Worm (Caenorhabditis elegans) whole organism, L4 larva: ENCODE measurements around the gene Y51B9A.7.

Source experiments
- F26F4.8 ChIP-seq: fragments of 200-800 bp; sonication (Bioruptor generic); conservative IDR thresholded peaks from 2 replicates; pipeline ENCODE4 v1.3.6; 2022; ENCODE audit warnings: missing genetic modification characterization, missing compliant biosample characterization
- F37D6.2 ChIP-seq: sonication (generic microtip); optimal IDR thresholded peaks from 2 replicates; lab custom pipeline; 2016; ENCODE audit warnings: mild to moderate bottlenecking, missing genetic modification characterization, missing compliant biosample characterization
- F44E2.7 ChIP-seq: fragments of 200-800 bp; sonication (Bioruptor generic); IDR thresholded peaks from 2 replicates; pipeline ENCODE4 v2.1.2; 2022; ENCODE audit warnings: missing genetic modification characterization, missing compliant biosample characterization
- T20F7.1 ChIP-seq: fragments of 200-800 bp; sonication (Bioruptor generic); optimal IDR thresholded peaks from 2 replicates; lab custom pipeline; 2018; ENCODE audit warnings: mild to moderate bottlenecking, missing genetic modification characterization, missing compliant biosample characterization
- T26A8.4 ChIP-seq: fragments of 200-800 bp; sonication (Bioruptor generic); IDR thresholded peaks from 2 replicates; pipeline ENCODE4 v1.3.6; 2022; ENCODE audit warnings: missing genetic modification characterization, missing compliant biosample characterization
- Y105C5A.15 ChIP-seq: fragments of 200-800 bp; sonication (Bioruptor generic); IDR thresholded peaks from 2 replicates; pipeline ENCODE4 v1.3.6; 2022; ENCODE audit warnings: missing genetic modification characterization, missing compliant biosample characterization
- Y48G9A.11 ChIP-seq: fragments of 200-800 bp; sonication (Bioruptor generic); IDR thresholded peaks from 2 replicates; pipeline ENCODE4 v1.3.6; 2022; ENCODE audit warnings: missing genetic modification reagents, missing genetic modification characterization, missing compliant biosample characterization
- ceh-20 ChIP-seq: fragments of 200-800 bp; sonication (Bioruptor generic); IDR thresholded peaks from 2 replicates; pipeline ENCODE4 v1.3.6; 2022; ENCODE audit warnings: missing genetic modification reagents, missing genetic modification characterization, missing compliant biosample characterization
- ceh-28 ChIP-seq: fragments of 150-350 bp; optimal IDR thresholded peaks from 2 replicates; lab custom pipeline; 2014; ENCODE audit warnings: missing biosample characterization, missing genetic modification reagents, missing genetic modification characterization
- ceh-82 ChIP-seq: sonication (generic microtip); optimal IDR thresholded peaks from 2 replicates; lab custom pipeline; 2017; ENCODE audit warnings: missing biosample characterization, missing genetic modification characterization
- daf-16 ChIP-seq, 3 experiments: sonication (generic microtip); optimal IDR thresholded peaks; 2 replicates each; lab custom pipeline; 2016 to 2017; ENCODE audit warnings: missing genetic modification characterization in 3 of 3, missing genetic modification reagents in 3 of 3, mild to moderate bottlenecking in 2 of 3, missing compliant biosample characterization in 2 of 3, missing biosample characterization in 1 of 3, moderate library complexity in 1 of 3
- daf-19 ChIP-seq: fragments of 200-800 bp; sonication (Bioruptor generic); conservative IDR thresholded peaks from 2 replicates; pipeline ENCODE4 v1.3.6; 2022; ENCODE audit warnings: missing genetic modification characterization, missing compliant biosample characterization
- dmd-9 ChIP-seq: fragments of 200-800 bp; sonication (Bioruptor generic); IDR thresholded peaks from 2 replicates; pipeline ENCODE4 v1.3.6; 2022; ENCODE audit warnings: missing genetic modification reagents, missing genetic modification characterization, missing compliant biosample characterization
- dpl-1 ChIP-seq: fragments of 150-350 bp; optimal IDR thresholded peaks from 2 replicates; lab custom pipeline; 2014; ENCODE audit warnings: missing biosample characterization, missing genetic modification reagents, missing genetic modification characterization
- duxl-1 ChIP-seq: sonication (generic microtip); optimal IDR thresholded peaks from 2 replicates; lab custom pipeline; 2016; ENCODE audit warnings: mild to moderate bottlenecking, missing genetic modification characterization, moderate library complexity, missing compliant biosample characterization; ENCODE audit not compliant: poor library complexity
- dve-1 ChIP-seq: sonication (generic microtip); optimal IDR thresholded peaks from 2 replicates; lab custom pipeline; 2017; ENCODE audit warnings: antibody characterized with exemption, mild to moderate bottlenecking, missing genetic modification characterization, missing compliant biosample characterization; ENCODE audit not compliant: insufficient read depth
- egl-43 ChIP-seq: fragments of 200-800 bp; sonication (Bioruptor generic); IDR thresholded peaks from 2 replicates; pipeline ENCODE4 v1.3.6; 2022; ENCODE audit warnings: missing genetic modification reagents, missing genetic modification characterization, missing compliant biosample characterization
- hlh-30 ChIP-seq: sonication (generic microtip); optimal IDR thresholded peaks from 2 replicates; lab custom pipeline; 2017; ENCODE audit warnings: antibody characterized with exemption, mild to moderate bottlenecking, missing genetic modification characterization, missing compliant biosample characterization; ENCODE audit not compliant: insufficient read depth
- mdl-1 ChIP-seq, 2 experiments: fragments of 150-350 bp in 1 of 2; sonication (generic microtip) in 1 of 2; optimal IDR thresholded peaks; 2 replicates each; lab custom pipeline; 2014 to 2017; ENCODE audit warnings: missing biosample characterization in 2 of 2, missing genetic modification characterization in 2 of 2
- mxl-3 ChIP-seq: fragments of 200-800 bp; sonication (Bioruptor generic); optimal IDR thresholded peaks from 2 replicates; lab custom pipeline; 2018; ENCODE audit warnings: mild to moderate bottlenecking, missing genetic modification characterization, missing compliant biosample characterization
- nhr-41 ChIP-seq: fragments of 200-800 bp; sonication (Bioruptor generic); IDR thresholded peaks from 2 replicates; pipeline ENCODE4 v1.3.6; 2022; ENCODE audit warnings: missing genetic modification reagents, missing genetic modification characterization, missing compliant biosample characterization
- nhr-48 ChIP-seq: sonication (generic microtip); optimal IDR thresholded peaks from 2 replicates; lab custom pipeline; 2016; ENCODE audit warnings: mild to moderate bottlenecking, missing genetic modification characterization, missing compliant biosample characterization
- php-3 ChIP-seq: fragments of 200-800 bp; sonication (Bioruptor generic); IDR thresholded peaks from 2 replicates; pipeline ENCODE4 v1.3.6; 2022; ENCODE audit warnings: missing genetic modification reagents, missing genetic modification characterization, missing compliant biosample characterization
- snpc-4 ChIP-seq: fragments of 150-350 bp; optimal IDR thresholded peaks from 2 replicates; lab custom pipeline; 2014; ENCODE audit warnings: missing biosample characterization, missing genetic modification characterization
- tag-97 ChIP-seq: fragments of 200-800 bp; sonication (Bioruptor generic); IDR thresholded peaks from 2 replicates; pipeline ENCODE4 v1.3.6; 2022; ENCODE audit warnings: missing genetic modification characterization, missing compliant biosample characterization
- unc-39 ChIP-seq: sonication (generic microtip); optimal IDR thresholded peaks from 2 replicates; lab custom pipeline; 2017; ENCODE audit warnings: missing biosample characterization, missing genetic modification characterization
- unc-62 ChIP-seq, 3 experiments: fragments of 150-350 bp in 1 of 3; sonication (generic microtip); optimal IDR thresholded peaks in 2 of 3; peaks in 1 of 3; 1 replicate in 1 of 3; 2 replicates in 2 of 3; lab custom pipeline; 2014 to 2017; ENCODE audit warnings: missing biosample characterization in 3 of 3, missing genetic modification characterization in 3 of 3, missing genetic modification reagents in 3 of 3, missing genotype in 1 of 3
- zfp-2 ChIP-seq: sonication (generic microtip); optimal IDR thresholded peaks from 2 replicates; lab custom pipeline; 2016; ENCODE audit warnings: mild to moderate bottlenecking, missing genetic modification characterization, missing compliant biosample characterization
- zip-11 ChIP-seq: fragments of 200-800 bp; sonication (Bioruptor generic); IDR thresholded peaks from 2 replicates; pipeline ENCODE4 v1.3.6; 2022; ENCODE audit warnings: missing genetic modification characterization, missing compliant biosample characterization
- ztf-7 ChIP-seq: fragments of 150-350 bp; optimal IDR thresholded peaks from 2 replicates; lab custom pipeline; 2014; ENCODE audit warnings: missing biosample characterization, missing genetic modification characterization

The Y51B9A.7 gene

DNA sequence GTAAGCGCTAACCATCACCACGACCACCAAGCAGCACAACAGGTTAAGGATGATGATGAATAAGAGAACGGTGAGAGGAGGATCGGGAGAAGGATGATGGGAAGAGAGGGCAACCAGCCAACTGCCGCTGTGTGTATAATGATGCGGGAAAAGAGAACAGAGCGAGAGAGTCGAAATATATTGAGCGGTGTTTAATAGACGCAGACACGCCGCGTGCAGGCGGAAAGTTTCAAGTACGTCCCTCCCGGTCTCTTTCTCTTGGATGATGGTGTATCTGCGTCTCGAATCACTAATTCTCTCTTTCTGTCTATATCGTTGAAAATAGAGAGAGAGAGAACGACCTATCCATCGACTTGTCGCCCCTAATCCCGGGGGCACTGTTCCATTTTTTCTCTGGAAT lies 43.1 kb upstream of the Y51B9A.7 start (continued):
- TF ChIP-seq egl-43: peak; percentile 53; the same call in 1 of the 2 replicates
- no peak for TF ChIP-seq tag-97 (GFP tag; lab: Robert Waterston, UW)
- TF ChIP-seq nhr-48 (tag; lab: Kevin White, UChicago): no peak
- peak; percentile 90 for TF ChIP-seq mxl-3 (GFP tag; lab: Kevin White, UChicago)
- TF ChIP-seq duxl-1 (tag; lab: Kevin White, UChicago): no peak
- TF ChIP-seq ceh-82: no peak
- TF ChIP-seq T20F7.1: no peak
- peak; percentile 57 for TF ChIP-seq hlh-30 (tag; lab: Kevin White, UChicago)
- peak in 1 of 2 experiments; percentile 72 for TF ChIP-seq mdl-1 (tag; optimal IDR thresholded peaks at IDR 0.05; lab: Kevin White, UChicago)
- no peak for TF ChIP-seq Y48G9A.11 (GFP tag; lab: Robert Waterston, UW)

DNA sequence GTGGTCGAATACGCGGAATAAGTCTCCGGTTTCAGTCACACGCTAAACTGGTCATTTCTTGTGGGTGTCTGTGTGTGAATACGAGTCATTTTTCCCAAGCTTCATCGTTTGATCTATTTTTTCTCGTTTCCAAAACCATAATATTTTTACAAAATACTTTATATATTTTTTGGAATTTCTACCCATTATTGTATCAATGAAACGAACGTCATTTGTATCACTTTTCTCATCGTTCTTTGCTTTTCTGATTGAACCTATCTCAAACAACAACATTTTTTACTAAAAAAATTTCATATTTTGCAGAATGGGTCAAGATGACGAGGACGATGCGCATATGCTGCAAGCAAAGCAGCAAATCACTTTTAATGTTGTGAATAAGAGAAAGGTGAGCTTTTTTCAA lies 41.6 kb upstream of the Y51B9A.7 start, which contains the start of gene mel-11:
Gene mel-11 (plus strand): TSS at position 301 of the 400 bp plus-strand sequence.
- no peak for TF ChIP-seq ztf-7
- TF ChIP-seq hlh-30 (tag; lab: Kevin White, UChicago): no peak
- TF ChIP-seq zfp-2 (tag; lab: Kevin White, UChicago): no peak
- no peak for TF ChIP-seq F26F4.8 (GFP tag; lab: Robert Waterston, UW)
- TF ChIP-seq Y105C5A.15 (GFP tag; lab: Robert Waterston, UW): no peak
- TF ChIP-seq F37D6.2 (tag; lab: Kevin White, UChicago): no peak
- TF ChIP-seq T26A8.4: no peak
- no peak for TF ChIP-seq dve-1 (tag; lab: Kevin White, UChicago)
- TF ChIP-seq F44E2.7 (GFP tag; lab: Robert Waterston, UW): no peak
- TF ChIP-seq mdl-1 (tag; optimal IDR thresholded peaks at IDR 0.05; lab: Kevin White, UChicago): no peak
- TF ChIP-seq daf-19 (GFP tag; lab: Robert Waterston, UW): no peak
- no peak for TF ChIP-seq dmd-9
- no peak for TF ChIP-seq php-3
- no peak for TF ChIP-seq unc-62 (GFP tag; optimal IDR thresholded peaks at IDR 0.05 in 1 of 2; lab: Kevin White, UChicago)
- no peak for TF ChIP-seq unc-62 (tag; optimal IDR thresholded peaks at IDR 0.05; lab: Kevin White, UChicago)
- no peak for TF ChIP-seq snpc-4
- TF ChIP-seq zip-11: no peak
- TF ChIP-seq dpl-1 (GFP tag; lab: Kevin White, UChicago): no peak

DNA sequence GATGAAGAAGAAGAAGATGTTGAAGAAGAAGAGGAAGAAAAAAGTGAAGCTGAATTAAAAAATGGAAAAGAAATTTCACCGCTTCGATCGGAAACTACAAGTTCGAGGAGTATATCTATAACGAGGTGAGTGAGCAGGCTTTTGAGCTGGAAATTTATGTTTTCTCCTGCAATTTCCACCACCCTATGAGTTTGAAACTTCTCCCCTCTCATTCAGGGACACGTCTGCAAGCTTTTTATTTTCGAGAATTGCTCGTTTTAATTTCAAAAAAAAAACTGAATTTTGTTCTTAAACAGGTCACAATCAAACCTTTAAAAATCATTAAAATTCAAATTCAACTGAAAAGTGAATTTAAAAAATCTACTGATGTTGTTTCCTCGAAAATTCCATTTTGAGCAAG lies 37.6 kb upstream of the Y51B9A.7 start:
- TF ChIP-seq unc-62 (GFP tag; optimal IDR thresholded peaks at IDR 0.05 in 1 of 2; lab: Kevin White, UChicago) (peak in 1 of 2 experiments; percentile 72), unc-62 (tag; optimal IDR thresholded peaks at IDR 0.05; lab: Kevin White, UChicago) (no peak), unc-39 (tag; lab: Kevin White, UChicago) (no peak)
- TF ChIP-seq, all 104 proteins: peak for 1

DNA sequence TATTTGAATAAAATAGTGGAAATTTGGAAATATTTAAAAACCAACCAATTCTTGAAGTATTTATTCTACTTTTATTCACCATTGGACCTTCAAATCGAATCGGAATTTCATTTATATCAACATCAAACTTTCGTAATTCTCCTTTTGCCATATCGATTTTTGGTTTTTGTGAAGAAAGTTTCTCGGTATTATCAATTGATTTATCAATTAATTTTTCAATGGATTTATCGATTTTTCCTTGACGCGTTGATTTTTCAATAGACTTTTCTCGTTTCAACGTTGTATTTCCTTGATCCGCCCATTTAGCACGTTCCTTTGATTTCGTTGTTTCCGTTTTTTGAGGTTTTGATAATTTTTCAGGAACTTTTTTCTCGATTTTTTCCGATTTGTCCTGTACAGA lies 30.5 kb upstream of the Y51B9A.7 start:
- TF ChIP-seq ceh-28 (tag; lab: Kevin White, UChicago) (peak; percentile 56), ceh-20 (GFP tag; lab: Robert Waterston, UW) (no peak)

DNA sequence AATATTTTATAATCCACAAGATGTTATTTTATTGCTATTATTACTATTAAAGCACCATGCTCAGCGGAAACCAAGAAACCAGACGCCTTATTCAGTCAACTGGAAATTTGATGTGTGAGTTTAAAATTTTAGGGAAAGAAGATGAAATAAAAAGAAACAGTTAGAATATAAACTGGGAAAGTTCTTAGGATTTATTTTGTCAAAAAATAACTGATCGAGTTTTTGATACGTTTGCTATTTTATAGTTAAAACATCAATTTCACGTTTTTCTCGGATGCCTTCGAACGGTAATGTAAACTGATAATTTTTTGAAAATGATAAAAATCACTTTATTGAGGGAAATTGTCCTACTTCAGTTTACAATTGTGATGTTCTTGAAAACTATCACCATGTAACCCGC lies 27.5 kb upstream of the Y51B9A.7 start, which contains the start of gene C06C3.3:
Gene C06C3.3 (minus strand): TSS at position 101 of the 400 bp plus-strand sequence.
- no peak for TF ChIP-seq php-3

DNA sequence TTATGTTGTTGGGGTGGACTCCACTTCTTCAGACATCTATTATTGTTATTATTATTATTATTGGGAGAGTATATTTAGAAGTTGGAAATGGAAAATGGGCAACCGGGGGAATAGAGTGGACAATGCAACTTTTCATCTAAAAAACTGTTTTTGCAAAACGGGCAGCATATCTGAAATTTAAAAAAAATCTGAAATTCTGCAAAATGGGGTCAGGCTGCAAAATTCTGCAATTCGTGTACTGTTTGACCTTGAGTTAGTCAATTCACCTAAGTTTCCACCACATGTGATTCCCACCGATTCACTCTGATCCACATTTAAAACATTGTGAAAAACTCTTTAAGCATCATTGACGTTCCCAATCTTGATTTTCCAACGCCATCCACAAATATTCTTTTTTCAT lies 26.9 kb upstream of the Y51B9A.7 start, which contains the start of gene C06C3.4:
Gene C06C3.4 (plus strand): TSS at position 301 of the 400 bp plus-strand sequence.
- no peak for TF ChIP-seq ceh-20 (GFP tag; lab: Robert Waterston, UW)

DNA sequence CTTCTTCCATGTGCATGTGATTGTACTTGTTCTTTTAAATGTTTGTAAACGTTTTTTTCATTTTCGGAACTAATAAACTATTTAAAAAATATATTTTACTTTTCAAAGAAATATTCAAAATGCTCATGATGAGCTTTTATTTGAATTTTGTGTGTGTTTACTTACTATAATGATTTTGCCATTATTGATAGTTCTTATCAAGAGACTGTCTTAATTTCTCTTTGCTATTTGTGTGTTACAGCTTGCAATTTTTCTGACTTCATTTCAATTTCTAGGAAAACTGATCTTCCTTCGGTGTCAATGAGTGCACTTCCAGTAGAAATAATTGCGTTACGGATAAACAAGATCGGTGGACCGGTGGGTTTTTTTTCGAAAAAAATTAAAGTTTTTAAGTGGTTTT lies 25.0 kb upstream of the Y51B9A.7 start, which contains the start of gene C06C3.12:
Gene C06C3.12 (plus strand): TSS at position 301 of the 400 bp plus-strand sequence.
- TF ChIP-seq daf-16 (GFP tag; optimal IDR thresholded peaks at IDR 0.05; lab: Kevin White, UChicago): no peak
- peak; percentile 43 for TF ChIP-seq daf-16 (tag; optimal IDR thresholded peaks at IDR 0.05; lab: Kevin White, UChicago)
- no peak for TF ChIP-seq nhr-41
- TF ChIP-seq, all 104 proteins: peak for 1
